Fruit fly (Drosophila melanogaster) S2 (cell line): ENCODE data around the gene CG31673.

Source experiments
- CG8478 ChIP-seq: fragments of >200 bp; optimal IDR thresholded peaks from 2 replicates; lab custom pipeline; 2018
- CTCF ChIP-seq, 2 experiments: fragments of >200 bp; optimal IDR thresholded peaks; 2 replicates each; lab custom pipeline; 2018

The CG31673 gene

DNA sequence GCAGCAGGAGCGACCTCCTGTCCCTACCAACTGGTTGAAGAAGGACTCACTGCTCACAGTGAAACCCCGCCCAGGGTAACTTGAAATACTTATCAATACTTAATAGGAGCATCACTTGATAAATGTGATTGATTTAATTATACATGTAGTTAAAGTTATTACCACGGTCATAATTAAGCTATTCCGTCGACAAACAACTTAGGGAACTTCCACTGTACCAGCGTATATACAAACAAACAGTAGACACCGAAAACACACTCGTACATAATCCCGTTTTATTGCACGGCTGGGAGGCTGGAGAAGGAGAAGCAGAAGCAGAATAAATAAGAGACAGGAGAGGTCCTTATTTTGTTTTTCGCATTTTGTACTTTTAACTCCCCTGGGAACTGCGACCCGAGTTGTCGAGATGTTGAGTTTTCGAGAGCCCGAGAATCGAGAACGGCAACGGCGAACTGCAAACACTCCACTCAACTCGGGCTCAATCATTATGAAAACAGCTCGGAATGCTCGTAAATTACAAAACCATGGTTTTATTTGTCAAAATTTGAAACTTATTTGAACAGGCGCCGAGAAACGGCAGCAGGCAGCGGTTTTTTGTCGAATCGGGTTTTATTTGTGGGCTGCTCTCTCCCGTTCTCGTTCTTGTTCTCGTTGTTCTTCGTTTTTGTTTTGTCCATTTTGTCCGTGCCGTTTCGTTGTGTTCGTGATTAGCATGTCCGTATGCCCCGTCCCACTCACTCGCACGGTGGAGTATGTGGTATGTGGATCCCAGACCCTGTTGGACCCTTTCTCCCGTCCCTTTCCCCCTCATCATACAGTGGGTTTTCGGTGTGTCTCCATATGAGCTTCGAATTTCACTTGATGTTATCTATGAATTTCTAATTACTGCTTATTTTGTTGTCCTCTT lies 29.2 kb upstream of the CG31673 start:
- no peak for TF ChIP-seq CTCF (optimal IDR thresholded peaks at IDR 0.05; lab: Kevin White, UChicago)
- no peak for TF ChIP-seq CG8478 (lab: Kevin White, UChicago)

DNA sequence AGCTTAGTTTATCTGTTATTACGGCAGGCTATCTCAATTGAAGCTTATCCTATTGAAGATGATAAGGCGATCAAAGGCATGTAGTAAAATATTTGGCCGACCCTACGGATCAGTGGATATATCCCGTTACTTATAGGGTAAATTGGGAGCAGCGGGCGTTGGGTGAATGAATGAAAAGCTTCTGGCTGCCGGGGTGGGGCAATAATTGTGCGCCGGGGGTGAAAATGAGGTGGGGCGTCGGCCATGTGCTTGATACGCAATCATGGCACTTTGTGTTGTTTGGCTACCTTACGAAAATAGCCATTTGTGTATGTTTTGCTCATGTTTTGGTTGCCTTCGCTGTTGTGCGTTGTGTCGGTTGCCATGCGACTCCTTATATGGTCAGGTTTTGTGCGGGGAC lies 27.6 kb upstream of the CG31673 start:
- no peak for TF ChIP-seq CTCF (optimal IDR thresholded peaks at IDR 0.05; lab: Kevin White, UChicago)
- TF ChIP-seq CG8478 (lab: Kevin White, UChicago): no peak

DNA sequence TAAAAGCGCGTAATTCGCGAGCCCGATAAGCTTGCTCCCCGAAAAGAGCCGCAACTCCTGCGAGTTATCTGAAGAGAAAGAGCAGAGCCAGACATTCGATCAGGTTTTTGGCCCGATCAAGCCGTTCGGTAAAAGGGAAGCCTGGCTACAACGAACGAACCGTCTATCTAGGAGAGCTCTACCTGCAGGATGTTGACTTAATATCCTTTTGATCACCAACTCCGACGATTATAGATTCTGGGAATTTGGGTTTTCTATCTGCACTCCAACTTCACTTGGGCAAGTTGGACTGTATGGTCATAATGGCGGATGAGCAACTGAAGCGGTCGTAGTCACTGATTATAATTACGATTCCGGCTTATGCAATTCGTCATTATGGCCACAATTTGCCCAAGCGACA lies 27.2 kb upstream of the CG31673 start:
- TF ChIP-seq CG8478 (lab: Kevin White, UChicago) (no peak), CTCF (optimal IDR thresholded peaks at IDR 0.05; lab: Kevin White, UChicago) (no peak)

DNA sequence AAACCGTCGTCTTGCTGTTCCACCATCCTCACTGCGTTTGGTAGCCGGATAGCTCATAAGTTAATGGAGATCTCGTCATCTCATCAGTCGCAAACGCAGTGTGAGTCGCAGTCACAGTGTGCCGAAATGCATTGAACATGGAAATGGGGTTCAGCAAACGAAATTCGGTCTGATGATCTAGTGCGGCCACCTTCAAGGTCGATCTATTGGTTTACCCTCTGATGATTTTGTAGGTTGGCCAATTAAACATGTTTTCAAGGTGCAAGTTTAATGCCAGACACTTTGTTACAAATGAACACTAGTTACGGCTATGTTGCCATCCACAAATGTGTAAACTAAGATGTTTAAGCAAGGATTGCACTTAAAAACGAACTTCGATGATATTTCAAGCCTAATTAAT lies 26.6 kb upstream of the CG31673 start:
- TF ChIP-seq CG8478 (lab: Kevin White, UChicago): no peak
- TF ChIP-seq CTCF (optimal IDR thresholded peaks at IDR 0.05; lab: Kevin White, UChicago): no peak

DNA sequence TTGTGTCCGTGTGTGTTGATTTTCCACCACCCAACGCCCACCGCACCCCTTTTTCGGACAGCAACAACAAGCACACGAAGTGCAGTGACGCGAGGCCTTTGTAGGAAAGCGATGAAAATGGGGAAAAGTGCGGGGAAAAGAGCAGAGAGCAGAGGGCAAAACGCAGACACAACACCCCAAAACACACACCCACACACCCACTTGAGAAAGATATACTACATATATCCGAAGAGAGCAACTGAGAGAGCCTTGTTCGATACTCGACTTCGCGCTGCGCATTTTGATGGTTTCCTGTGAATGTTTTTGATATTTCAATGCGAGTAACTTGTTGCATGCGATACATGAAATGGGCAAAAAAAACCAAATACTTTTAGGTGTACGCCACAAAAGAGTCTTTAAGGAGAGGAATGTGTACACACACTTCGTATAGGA lies 25.7 kb upstream of the CG31673 start:
- TF ChIP-seq CG8478 (lab: Kevin White, UChicago): no peak
- TF ChIP-seq CTCF (optimal IDR thresholded peaks at IDR 0.05; lab: Kevin White, UChicago): no peak

DNA sequence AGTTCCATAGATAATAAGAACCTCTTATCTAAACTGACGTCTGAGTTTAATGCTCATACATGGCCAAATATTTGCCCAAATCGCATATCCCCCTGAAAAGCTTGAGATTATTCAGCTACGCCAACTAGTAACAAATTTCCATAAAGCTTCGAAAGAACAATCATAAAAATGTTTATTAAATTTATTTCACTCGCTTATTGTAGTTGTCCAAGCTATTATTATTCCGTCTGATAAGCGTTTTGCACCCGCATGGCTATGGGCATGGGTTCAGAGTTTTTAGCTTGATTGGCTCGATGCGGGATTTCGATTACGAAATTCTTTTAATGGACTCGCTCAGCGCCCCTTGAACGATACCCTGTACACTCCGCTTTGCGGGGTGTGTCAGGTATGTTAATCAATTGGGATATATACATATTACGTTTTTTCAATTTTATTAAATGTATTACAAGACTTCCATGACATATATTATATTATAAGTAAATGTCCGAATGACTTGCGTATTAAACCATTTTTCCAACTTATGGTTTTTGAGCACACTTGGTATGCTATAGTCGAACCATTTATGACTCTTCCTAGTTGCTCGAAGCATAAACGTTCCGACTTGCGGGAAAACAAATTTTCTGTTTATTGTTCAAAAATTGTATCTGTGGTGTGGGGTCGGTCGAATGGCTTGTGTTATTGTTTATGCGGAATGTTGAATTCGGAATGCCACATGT lies 23.6 kb upstream of the CG31673 start:
- TF ChIP-seq CTCF (optimal IDR thresholded peaks at IDR 0.05; lab: Kevin White, UChicago): no peak
- TF ChIP-seq CG8478 (lab: Kevin White, UChicago): no peak

DNA sequence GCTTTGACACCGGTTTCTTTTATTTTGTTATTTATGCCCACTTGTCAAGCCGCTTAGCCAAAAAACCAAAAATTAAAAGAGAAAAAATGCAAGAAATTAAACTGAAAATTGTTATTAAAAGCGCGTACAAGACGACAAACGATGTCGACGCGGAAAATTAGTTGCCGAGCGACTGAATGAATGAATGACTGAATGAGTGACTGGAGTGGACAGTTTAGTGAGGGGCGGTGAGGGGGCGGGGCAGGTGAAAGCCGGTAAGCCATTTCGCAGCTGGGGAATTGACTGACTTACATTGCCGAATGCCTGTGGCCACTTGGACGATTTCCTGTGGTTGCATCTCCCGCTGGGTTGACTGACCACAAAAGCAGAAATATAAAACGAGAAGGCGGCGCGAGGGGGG lies 22.8 kb upstream of the CG31673 start:
- no peak for TF ChIP-seq CTCF (optimal IDR thresholded peaks at IDR 0.05; lab: Kevin White, UChicago)
- TF ChIP-seq CG8478 (lab: Kevin White, UChicago): no peak

DNA sequence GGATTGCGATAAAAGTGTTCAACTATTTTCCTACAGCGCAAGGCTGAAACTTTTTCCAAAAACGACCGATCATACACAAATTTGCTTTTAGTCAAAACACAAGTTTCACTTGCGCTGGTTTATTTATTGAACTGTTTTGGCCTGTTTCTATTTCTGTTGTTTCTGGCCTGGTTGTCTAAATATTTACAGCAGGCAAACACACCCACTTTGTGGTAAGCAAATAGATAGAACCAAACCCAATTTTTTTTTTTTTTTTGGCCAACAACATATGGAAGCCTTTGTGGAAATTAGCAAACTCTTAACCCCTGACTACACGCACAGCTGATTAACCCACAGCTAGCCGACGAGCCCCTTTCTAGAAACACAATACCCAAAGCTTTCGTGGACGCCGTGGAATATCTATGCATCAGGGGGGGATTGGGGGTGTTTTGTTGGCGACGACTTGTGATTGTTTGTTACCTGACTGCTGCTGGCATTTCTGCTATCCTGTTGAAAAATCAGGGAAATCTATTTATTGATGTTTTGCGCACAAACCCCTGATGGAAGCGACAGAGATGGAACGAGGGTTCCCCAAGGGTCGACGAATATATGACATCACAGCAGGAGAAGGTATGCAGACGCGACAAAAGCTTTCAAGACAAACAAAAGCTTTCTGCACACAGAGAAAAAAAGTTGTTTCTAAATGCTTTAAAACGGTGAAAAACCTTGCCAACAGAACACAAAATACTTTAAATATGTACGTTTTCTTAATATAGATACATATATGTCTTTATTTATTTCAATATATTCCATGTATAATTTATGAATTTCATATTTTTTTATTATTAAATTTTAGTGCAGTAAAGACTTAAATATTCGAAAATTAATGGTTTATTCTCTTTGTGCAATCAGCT lies 21.5 kb upstream of the CG31673 start:
- no peak for TF ChIP-seq CG8478 (lab: Kevin White, UChicago)
- no peak for TF ChIP-seq CTCF (optimal IDR thresholded peaks at IDR 0.05; lab: Kevin White, UChicago)

DNA sequence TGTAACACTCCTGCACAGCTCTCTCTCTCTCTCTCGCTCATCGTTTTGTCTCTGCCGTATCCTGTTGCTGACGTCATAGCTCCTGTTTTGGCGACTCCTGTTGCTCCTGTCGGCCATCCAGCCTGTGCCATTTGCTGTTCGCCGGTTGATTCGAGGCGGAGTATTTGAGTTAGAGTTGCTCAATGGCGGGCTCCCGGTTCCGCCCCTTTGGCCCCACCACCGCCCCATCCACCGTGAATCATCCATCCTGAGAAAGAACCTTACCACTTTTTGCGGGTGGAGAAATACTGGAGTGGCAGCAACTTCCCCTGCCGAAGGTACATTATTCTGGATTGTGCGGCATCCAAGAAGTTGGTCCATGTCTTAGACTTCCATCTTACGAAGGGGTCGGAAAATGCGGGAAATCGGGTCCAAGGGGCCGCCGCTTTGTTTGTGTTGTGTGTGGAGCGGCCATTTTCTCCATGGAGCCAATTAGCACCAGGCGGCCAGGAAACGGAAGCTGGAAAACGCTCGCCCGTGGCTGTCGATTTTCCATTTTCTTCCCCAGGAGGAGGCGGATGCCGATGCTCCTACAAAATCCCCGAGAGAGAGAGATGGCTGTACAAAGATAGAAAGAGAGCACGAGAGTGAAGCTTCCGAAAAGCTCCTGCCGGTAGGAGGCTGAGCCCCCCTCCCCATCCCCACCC lies 20.8 kb upstream of the CG31673 start:
- TF ChIP-seq CG8478 (lab: Kevin White, UChicago) (no peak), CTCF (optimal IDR thresholded peaks at IDR 0.05; lab: Kevin White, UChicago) (no peak)

DNA sequence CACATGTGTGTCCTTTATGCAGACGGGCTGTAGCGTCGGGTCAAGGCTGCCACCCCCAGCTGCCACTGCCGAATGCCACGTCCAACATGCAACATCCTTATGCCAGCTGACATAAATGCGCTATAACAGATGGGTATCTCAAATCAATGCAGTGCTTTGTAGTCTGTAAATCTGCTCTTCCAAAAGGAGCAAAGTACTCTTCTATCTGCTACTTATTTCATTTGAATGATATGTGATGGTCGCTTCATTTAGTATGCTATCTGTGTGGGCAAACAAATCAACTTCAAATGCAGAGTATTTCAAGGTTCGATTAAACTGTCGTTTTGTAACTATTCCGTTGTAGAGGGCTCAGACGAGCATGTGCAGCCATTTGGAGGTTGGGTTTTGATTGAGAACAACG lies 20.2 kb upstream of the CG31673 start:
- TF ChIP-seq CTCF (optimal IDR thresholded peaks at IDR 0.05; lab: Kevin White, UChicago) (no peak), CG8478 (lab: Kevin White, UChicago) (no peak)

DNA sequence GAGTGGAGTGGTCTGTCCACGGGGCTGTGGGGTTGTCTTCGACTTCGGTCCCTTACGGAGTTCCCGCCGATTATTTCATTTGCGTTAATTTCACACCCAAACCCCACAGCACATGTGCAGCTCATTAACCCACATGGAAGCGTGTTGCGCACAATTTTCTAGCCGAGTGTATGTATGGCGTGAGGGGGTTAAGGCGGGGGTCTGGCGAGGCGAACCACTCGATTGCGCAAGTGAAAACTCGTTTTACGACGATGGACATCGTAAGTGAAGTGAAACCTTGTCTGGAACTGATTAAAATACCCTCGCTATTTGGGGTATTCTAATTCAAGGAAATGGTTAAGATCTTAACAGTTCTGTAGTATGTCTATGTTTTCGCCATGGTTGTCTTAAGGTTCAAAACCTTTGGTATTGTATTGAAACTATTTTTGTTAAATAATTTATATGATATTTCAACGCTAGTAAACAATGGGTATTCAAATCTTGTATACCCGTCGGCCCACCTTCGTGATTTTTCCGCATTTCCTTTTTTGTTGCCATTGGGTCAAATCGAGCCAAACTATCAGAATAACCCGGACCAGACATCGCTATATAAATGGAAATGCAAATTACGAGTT lies 18.3 kb upstream of the CG31673 start:
- TF ChIP-seq CTCF (optimal IDR thresholded peaks at IDR 0.05; lab: Kevin White, UChicago) (no peak), CG8478 (lab: Kevin White, UChicago) (no peak)

DNA sequence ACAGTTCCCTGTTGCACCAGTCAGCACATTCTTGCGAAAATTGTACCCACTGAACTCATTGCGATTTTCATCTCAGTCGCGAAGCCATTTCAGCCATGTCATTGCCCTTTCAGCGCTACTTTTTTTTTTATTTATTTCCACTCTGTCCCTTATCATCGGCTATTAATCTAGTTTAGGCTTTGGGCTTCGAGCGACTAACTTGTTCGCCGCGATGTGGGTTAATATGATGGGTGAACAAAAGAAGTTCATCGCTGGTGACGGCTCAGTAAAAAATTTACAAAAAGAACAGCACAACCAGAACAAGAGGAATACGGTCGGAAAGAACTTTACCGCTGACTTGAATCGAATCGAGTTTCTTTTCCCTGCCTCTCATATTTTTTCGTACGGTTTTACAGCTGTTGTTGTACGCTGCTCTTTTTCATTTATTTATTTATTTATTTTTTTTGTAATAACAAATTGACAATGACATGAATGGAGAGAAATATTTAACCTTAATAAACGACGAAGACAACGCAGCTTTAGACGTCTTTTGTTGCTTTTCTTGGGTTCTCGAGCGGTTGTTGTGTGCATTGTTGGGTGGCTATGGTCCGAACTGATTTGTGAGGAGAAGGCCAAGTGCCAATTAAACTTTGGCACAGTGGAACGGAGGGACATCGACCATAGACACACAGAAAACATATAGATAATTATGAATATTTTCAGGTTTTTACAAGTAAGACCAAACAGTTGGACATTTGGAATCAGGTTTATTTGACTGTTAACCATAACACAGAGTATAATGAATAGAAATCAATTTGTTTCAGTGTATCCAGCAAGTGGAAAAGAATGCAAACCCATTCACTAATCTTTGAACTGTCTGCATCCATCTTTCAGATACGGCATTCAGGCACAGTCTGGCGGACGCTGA lies 16.9 kb upstream of the CG31673 start:
- TF ChIP-seq CG8478 (lab: Kevin White, UChicago) (no peak), CTCF (optimal IDR thresholded peaks at IDR 0.05; lab: Kevin White, UChicago) (no peak)
